Fruit fly (Drosophila melanogaster) whole organism, adult: Measurements from ENCODE around the gene Kap-alpha3.

Experiments used
- CG11617 ChIP-seq: fragments of 200-800 bp; sonication (Bioruptor generic); optimal IDR thresholded peaks from 2 replicates; lab custom pipeline; 2017; ENCODE audit warnings: mild to moderate bottlenecking, missing biosample characterization, missing genetic modification reagents, missing genetic modification characterization
- CG12768 ChIP-seq: fragments of 200-800 bp; sonication (Bioruptor generic); optimal IDR thresholded peaks from 2 replicates; lab custom pipeline; 2017; ENCODE audit warnings: missing biosample characterization, missing genetic modification characterization, mild to moderate bottlenecking, moderate library complexity, missing genetic modification reagents
- CG14711 ChIP-seq: fragments of 200-800 bp; sonication (Bioruptor generic); optimal IDR thresholded peaks from 2 replicates; lab custom pipeline; 2018; ENCODE audit warnings: missing biosample characterization, mild to moderate bottlenecking, missing genetic modification characterization, moderate library complexity
- CG33017 ChIP-seq: fragments of 200-800 bp; sonication (Bioruptor generic); optimal IDR thresholded peaks from 2 replicates; lab custom pipeline; 2018; ENCODE audit warnings: missing biosample characterization, mild to moderate bottlenecking, missing genetic modification characterization, moderate library complexity
- CG5204 ChIP-seq: fragments of 200-800 bp; sonication (Bioruptor generic); optimal IDR thresholded peaks from 2 replicates; lab custom pipeline; 2016; ENCODE audit warnings: missing biosample characterization, missing genetic modification characterization
- CG7045 ChIP-seq: fragments of 200-800 bp; sonication (Bioruptor generic); optimal IDR thresholded peaks from 2 replicates; lab custom pipeline; 2017; ENCODE audit warnings: missing biosample characterization, mild to moderate bottlenecking, missing genetic modification characterization
- CG7101 ChIP-seq: fragments of 200-800 bp; sonication (Bioruptor generic); optimal IDR thresholded peaks from 2 replicates; lab custom pipeline; 2018; ENCODE audit warnings: missing biosample characterization, mild to moderate bottlenecking, missing genetic modification characterization, moderate library complexity
- Clk ChIP-seq: fragments of 200-800 bp; sonication (Bioruptor generic); optimal IDR thresholded peaks from 2 replicates; lab custom pipeline; 2017; ENCODE audit warnings: missing biosample characterization, missing genetic modification characterization
- Crg-1 ChIP-seq: fragments of 200-800 bp; sonication (Bioruptor generic); optimal IDR thresholded peaks from 2 replicates; lab custom pipeline; 2016; ENCODE audit warnings: missing biosample characterization, missing genetic modification characterization
- Hr96 ChIP-seq: fragments of 200-800 bp; sonication (Bioruptor generic); optimal IDR thresholded peaks from 2 replicates; lab custom pipeline; 2016; ENCODE audit warnings: missing biosample characterization, missing genetic modification characterization
- Mnt ChIP-seq: fragments of 200-800 bp; sonication (Bioruptor generic); optimal IDR thresholded peaks from 2 replicates; lab custom pipeline; 2016; ENCODE audit warnings: missing biosample characterization, mild to moderate bottlenecking, missing genetic modification characterization
- bab1 ChIP-seq: fragments of 200-800 bp; sonication (Bioruptor generic); optimal IDR thresholded peaks from 3 replicates; lab custom pipeline; 2019; ENCODE audit warnings: missing biosample characterization, mild to moderate bottlenecking, missing genetic modification characterization, moderate library complexity
- cic ChIP-seq: fragments of 200-800 bp; sonication (Bioruptor generic); optimal IDR thresholded peaks from 2 replicates; lab custom pipeline; 2017; ENCODE audit warnings: missing biosample characterization, mild to moderate bottlenecking, missing genetic modification characterization, moderate library complexity
- cnc ChIP-seq, 2 experiments: fragments of >200 bp; optimal IDR thresholded peaks; 2 replicates each; lab custom pipeline; 2017
- kay ChIP-seq: fragments of 200-800 bp; sonication (Bioruptor generic); peaks from one replicate; lab custom pipeline; 2016; ENCODE audit warnings: missing biosample characterization, missing genetic modification characterization, borderline replicate concordance
- ovo ChIP-seq: fragments of 200-800 bp; sonication (Bioruptor generic); optimal IDR thresholded peaks from 2 replicates; lab custom pipeline; 2016; ENCODE audit warnings: missing biosample characterization, missing genetic modification characterization
- pad ChIP-seq: fragments of 200-800 bp; sonication (Bioruptor generic); optimal IDR thresholded peaks from 3 replicates; lab custom pipeline; 2017; ENCODE audit warnings: missing biosample characterization, missing genetic modification characterization, mild to moderate bottlenecking, moderate library complexity, missing genetic modification reagents
- tj ChIP-seq: fragments of 200-800 bp; sonication (Bioruptor generic); optimal IDR thresholded peaks from 3 replicates; lab custom pipeline; 2017; ENCODE audit warnings: missing biosample characterization, mild to moderate bottlenecking, missing genetic modification characterization, moderate library complexity
- toe ChIP-seq: fragments of 200-800 bp; sonication (Bioruptor generic); optimal IDR thresholded peaks from 2 replicates; lab custom pipeline; 2016; ENCODE audit warnings: missing biosample characterization, missing genetic modification characterization

Kap-alpha3 gene

dm6 chr3R:9596615-9597014 is 19.1 kb upstream of the Kap-alpha3 start:
- TF ChIP-seq cic (no peak), CG33017 (tag; lab: Kevin White, UChicago) (no peak), CG12768 (GFP tag; lab: Kevin White, UChicago) (no peak), Hr96 (no peak), CG5204 (GFP tag; lab: Kevin White, UChicago) (no peak)

- TF ChIP-seq Hr96 (no peak), CG7045 (GFP tag; lab: Kevin White, UChicago) (no peak), cic (no peak), CG12768 (GFP tag; lab: Kevin White, UChicago) (no peak), CG7101 (no peak), CG11617 (GFP tag; lab: Kevin White, UChicago) (no peak), CG5204 (GFP tag; lab: Kevin White, UChicago) (no peak), ovo (GFP tag; lab: Kevin White, UChicago) (no peak), kay (GFP tag; lab: Kevin White, UChicago) (no peak), toe (no peak), CG14711 (no peak), tj (no peak)
Observed at dm6 chr3R:9595681-9596357, 18.3 kb upstream of the Kap-alpha3 start.

dm6 chr3R:9594839-9595238 is 17.3 kb upstream of the Kap-alpha3 start:
- TF ChIP-seq Hr96, result no peak
- no peak for TF ChIP-seq kay (GFP tag; lab: Kevin White, UChicago)
- no peak for TF ChIP-seq CG11617 (GFP tag; lab: Kevin White, UChicago)
- no peak for TF ChIP-seq CG7045 (GFP tag; lab: Kevin White, UChicago)
- TF ChIP-seq tj, result peak; percentile 4
- no peak for TF ChIP-seq pad (GFP tag; lab: Kevin White, UChicago)
- TF ChIP-seq bab1, result no peak
- no peak for TF ChIP-seq CG12768 (GFP tag; lab: Kevin White, UChicago)
- no peak for TF ChIP-seq cnc (optimal IDR thresholded peaks at IDR 0.05; lab: Kevin White, UChicago)

dm6 chr3R:9594251-9594581 is 16.7 kb upstream of the Kap-alpha3 start:
- TF ChIP-seq kay (GFP tag; lab: Kevin White, UChicago) (no peak), CG7101 (no peak), CG11617 (GFP tag; lab: Kevin White, UChicago) (no peak), CG5204 (GFP tag; lab: Kevin White, UChicago) (no peak), pad (GFP tag; lab: Kevin White, UChicago) (no peak), bab1 (no peak), ovo (GFP tag; lab: Kevin White, UChicago) (no peak), Clk (GFP tag; lab: Kevin White, UChicago) (no peak), Mnt (GFP tag; lab: Kevin White, UChicago) (no peak), toe (no peak), CG14711 (no peak)

dm6 chr3R:9593408-9594250 is 16.1 kb upstream of the Kap-alpha3 start:
- TF ChIP-seq CG7045 (GFP tag; lab: Kevin White, UChicago) (no peak), cic (no peak), ovo (GFP tag; lab: Kevin White, UChicago) (peak; percentile 5), Mnt (GFP tag; lab: Kevin White, UChicago) (peak; percentile 1), tj (peak; percentile 91), CG7101 (no peak), pad (GFP tag; lab: Kevin White, UChicago) (no peak), Crg-1 (GFP tag; lab: Kevin White, UChicago) (no peak), Hr96 (no peak), toe (no peak)

dm6 chr3R:9591769-9592388 is 14.3 kb upstream of the Kap-alpha3 start:
- TF ChIP-seq Crg-1 (GFP tag; lab: Kevin White, UChicago) (no peak), CG7101 (no peak), kay (GFP tag; lab: Kevin White, UChicago) (no peak), cic (no peak), Hr96 (no peak), toe (no peak), cnc (optimal IDR thresholded peaks at IDR 0.05; lab: Kevin White, UChicago) (no peak), pad (GFP tag; lab: Kevin White, UChicago) (no peak), Clk (GFP tag; lab: Kevin White, UChicago) (no peak), ovo (GFP tag; lab: Kevin White, UChicago) (no peak), CG11617 (GFP tag; lab: Kevin White, UChicago) (no peak), CG33017 (tag; lab: Kevin White, UChicago) (no peak), CG14711 (no peak), CG12768 (GFP tag; lab: Kevin White, UChicago) (no peak), CG7045 (GFP tag; lab: Kevin White, UChicago) (no peak), Mnt (GFP tag; lab: Kevin White, UChicago) (no peak), bab1 (no peak), tj (no peak), CG5204 (GFP tag; lab: Kevin White, UChicago) (no peak)
